Fruit fly (Drosophila melanogaster): ENCODE data around the gene lds.
A peak's percentile ranks its signal among the peaks of the same experiment; 100 is the strongest.

Gene lds

DNA sequence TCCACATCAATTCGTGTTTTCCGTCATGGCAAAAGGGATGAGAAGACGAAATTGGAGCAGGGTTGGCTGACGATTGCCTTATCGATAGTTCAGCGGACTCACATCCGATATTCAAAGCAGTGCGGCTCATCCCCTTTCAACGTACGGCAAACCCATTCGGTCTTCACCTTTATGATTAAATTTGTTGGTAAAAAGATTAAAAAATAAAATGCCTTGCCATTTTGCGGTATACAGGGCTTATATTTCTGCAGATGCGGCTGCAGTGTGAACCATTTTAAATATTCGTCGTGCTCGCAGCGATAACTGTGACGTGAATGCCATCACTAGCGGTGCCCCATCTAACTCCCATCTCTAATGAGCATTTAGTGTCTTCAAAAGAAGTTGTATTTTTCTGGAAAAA is 12.9 kb upstream of the lds start, which contains the start of the genes Taf7 and EMC1:
Taf7 (plus strand) TSS at position 23 of the 400 bp plus-strand sequence.
EMC1 (minus strand) TSS at position 53 of the 400 bp plus-strand sequence.
- TF ChIP-seq CG9948 (tag; optimal IDR thresholded peaks at IDR 0.05) (no peak), EcR (GFP tag; optimal IDR thresholded peaks at IDR 0.05) (peak; percentile 7)

DNA sequence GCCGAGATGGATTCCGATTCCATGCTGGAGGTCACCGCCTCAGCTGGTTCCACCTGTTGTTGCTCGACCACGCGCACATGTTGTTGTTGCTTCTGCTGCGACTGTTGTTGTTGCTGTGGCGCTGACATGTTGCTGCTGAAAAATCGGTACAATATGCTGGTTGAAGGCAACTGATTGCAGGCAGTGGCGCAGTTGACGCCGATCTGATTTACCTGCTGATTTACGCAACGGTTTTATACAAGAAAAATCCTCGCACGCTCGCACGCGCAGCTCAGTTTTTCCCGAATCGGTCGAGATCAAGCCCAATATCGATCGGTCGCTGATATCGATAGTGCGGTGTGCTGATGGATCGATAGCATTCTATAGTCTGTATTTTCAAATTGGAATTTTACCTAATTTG is 8.7 kb upstream of the lds start, which contains the start of gene Prat:
Prat (minus strand) TSS at position 298 of the 400 bp plus-strand sequence.
- TF ChIP-seq EcR (GFP tag; optimal IDR thresholded peaks at IDR 0.05) (peak; percentile 35), CG4496 (GFP tag; IDR thresholded peaks at IDR 0.05) (peak; percentile 37; the same call in 1 of the 3 replicates), CG8301 (tag; optimal IDR thresholded peaks at IDR 0.05) (no peak)

DNA sequence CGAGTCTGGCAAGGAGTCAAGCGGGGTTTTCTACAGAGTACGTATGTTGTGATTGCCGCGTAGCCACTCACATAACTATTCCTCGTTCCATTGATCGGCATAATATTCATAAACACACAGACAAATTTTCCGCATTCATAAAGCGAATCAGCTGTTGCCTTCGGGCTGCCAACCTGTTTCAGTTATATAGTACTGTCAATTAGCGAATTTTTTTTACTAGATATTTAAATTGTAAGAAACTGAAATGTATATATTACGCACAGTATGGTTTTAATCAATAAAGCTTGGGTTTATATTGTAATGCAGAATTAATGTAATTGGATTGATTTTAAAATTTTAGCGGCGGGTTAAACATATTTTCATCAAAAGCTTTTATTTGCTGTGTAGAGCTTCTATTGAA is 7.1 kb upstream of the lds start, which contains the start of gene Rfk:
Rfk (minus strand) TSS at position 152 of the 400 bp plus-strand sequence.
- TF ChIP-seq CG9948 (tag; optimal IDR thresholded peaks at IDR 0.05) (no peak), EcR (GFP tag; optimal IDR thresholded peaks at IDR 0.05) (no peak), Pif1B (GFP tag; optimal IDR thresholded peaks at IDR 0.05) (no peak)

DNA sequence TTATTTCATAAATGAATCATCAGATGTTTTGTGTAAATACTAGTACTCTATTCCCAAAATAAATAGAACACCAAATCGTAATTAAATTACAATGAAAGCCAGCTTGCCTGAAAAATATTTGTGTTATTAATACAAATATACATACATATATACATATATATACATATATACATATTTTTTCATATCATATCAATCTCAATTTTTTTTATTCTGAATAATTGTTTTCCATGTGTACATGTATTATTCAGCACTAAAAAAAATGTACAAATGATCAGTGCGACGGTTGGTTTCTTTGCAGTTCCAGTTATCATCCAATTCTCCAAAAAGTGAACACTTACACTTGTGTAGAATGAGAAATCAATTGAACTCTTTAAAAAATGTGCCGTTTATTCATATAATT is 6.7 kb upstream of the lds start, which contains the start of gene kipf:
kipf (plus strand) TSS at position 301 of the 400 bp plus-strand sequence.
- no peak for TF ChIP-seq Pif1A (GFP tag; optimal IDR thresholded peaks at IDR 0.05)
- TF ChIP-seq CG13204 (GFP tag; optimal IDR thresholded peaks at IDR 0.05): no peak
- no peak for TF ChIP-seq CG14655 (GFP tag; optimal IDR thresholded peaks at IDR 0.05)
- TF ChIP-seq CG10348 (GFP tag; IDR thresholded peaks at IDR 0.05): no peak
- TF ChIP-seq CG4496 (GFP tag; IDR thresholded peaks at IDR 0.05): no peak
- no peak for TF ChIP-seq Pif1B (GFP tag; optimal IDR thresholded peaks at IDR 0.05)
- no peak for TF ChIP-seq CG12605 (GFP tag; IDR thresholded peaks at IDR 0.05)
- TF ChIP-seq CG8159 (tag; optimal IDR thresholded peaks at IDR 0.05): no peak
- no peak for TF ChIP-seq rn (GFP tag; IDR thresholded peaks at IDR 0.05)
- no peak for TF ChIP-seq CG9948 (tag; optimal IDR thresholded peaks at IDR 0.05)
- no peak for TF ChIP-seq CG34367 (tag; optimal IDR thresholded peaks at IDR 0.05)
- TF ChIP-seq D1 (tag; optimal IDR thresholded peaks at IDR 0.05): no peak
- no peak for TF ChIP-seq CG15710 (tag; optimal IDR thresholded peaks at IDR 0.05)

DNA sequence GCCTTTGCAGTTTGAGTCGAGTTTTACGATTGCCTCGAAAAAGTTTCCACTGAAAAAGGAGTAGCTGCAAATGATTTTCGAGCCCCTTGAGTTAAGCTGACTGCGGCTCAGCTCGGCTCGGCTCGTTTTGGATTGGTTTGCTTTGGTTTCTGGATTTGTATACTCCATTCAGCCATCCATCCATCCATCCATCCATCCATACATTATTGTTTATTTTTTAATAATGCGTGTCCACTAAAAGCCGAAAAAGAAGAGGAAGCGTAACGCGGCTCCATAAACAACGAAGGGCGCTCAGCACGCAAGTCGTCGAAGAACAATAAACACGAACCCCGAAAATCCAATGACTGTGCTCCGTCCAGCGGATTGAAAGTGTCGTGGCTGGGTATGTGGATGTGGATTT is 6.1 kb downstream of the lds start:
- TF ChIP-seq CG8159 (tag; optimal IDR thresholded peaks at IDR 0.05) (no peak), EcR (GFP tag; optimal IDR thresholded peaks at IDR 0.05) (no peak), rn (GFP tag; IDR thresholded peaks at IDR 0.05) (no peak), Ets98B (GFP tag; IDR thresholded peaks at IDR 0.05) (no peak), CG13204 (GFP tag; optimal IDR thresholded peaks at IDR 0.05) (no peak), Pif1B (GFP tag; optimal IDR thresholded peaks at IDR 0.05) (no peak), D1 (tag; optimal IDR thresholded peaks at IDR 0.05) (no peak), CG32121 (GFP tag; IDR thresholded peaks at IDR 0.05) (no peak), fd96Ca (GFP tag; IDR thresholded peaks at IDR 0.05) (no peak), CG10348 (GFP tag; IDR thresholded peaks at IDR 0.05) (no peak), Snoo (tag; optimal IDR thresholded peaks at IDR 0.05) (no peak), Pif1A (GFP tag; optimal IDR thresholded peaks at IDR 0.05) (no peak), CG34367 (tag; optimal IDR thresholded peaks at IDR 0.05) (no peak), CG15710 (tag; optimal IDR thresholded peaks at IDR 0.05) (no peak), CG4496 (GFP tag; IDR thresholded peaks at IDR 0.05) (no peak), gl (tag; optimal IDR thresholded peaks at IDR 0.05) (no peak), CG12605 (GFP tag; IDR thresholded peaks at IDR 0.05) (no peak), CG9948 (tag; optimal IDR thresholded peaks at IDR 0.05) (no peak), CG8301 (tag; optimal IDR thresholded peaks at IDR 0.05) (no peak)

DNA sequence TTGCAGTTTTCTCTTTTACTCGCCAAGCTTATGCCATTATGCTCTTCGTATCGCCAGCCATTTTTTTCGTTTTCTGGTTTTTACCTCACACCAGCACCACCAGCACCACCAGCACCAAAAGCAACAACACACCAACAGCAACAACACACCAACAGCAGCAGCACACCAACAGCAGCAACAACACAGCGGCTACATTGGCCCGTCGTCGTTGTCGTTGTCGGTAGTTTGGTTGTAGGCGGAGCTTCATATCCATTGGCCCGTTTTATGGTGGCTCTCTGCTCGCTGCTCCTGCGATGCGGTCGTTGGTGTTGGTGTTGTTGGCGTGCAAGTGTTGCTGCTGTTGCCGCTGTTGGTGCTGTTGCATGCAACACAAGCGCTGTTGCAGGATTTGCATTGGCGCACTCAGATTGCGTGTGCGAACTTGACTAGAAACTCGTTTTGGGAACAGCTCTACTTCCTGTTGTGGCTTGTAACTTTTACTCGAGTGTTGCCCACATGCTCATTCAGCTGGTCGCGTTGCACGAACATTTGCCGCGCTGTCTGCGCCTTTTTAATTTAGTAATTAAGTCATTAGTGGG is 16.6 kb downstream of the lds start:
- TF ChIP-seq CG15710 (tag; optimal IDR thresholded peaks at IDR 0.05) (no peak), CG13204 (GFP tag; optimal IDR thresholded peaks at IDR 0.05) (peak; percentile 30), CG32121 (GFP tag; IDR thresholded peaks at IDR 0.05) (no peak)

DNA sequence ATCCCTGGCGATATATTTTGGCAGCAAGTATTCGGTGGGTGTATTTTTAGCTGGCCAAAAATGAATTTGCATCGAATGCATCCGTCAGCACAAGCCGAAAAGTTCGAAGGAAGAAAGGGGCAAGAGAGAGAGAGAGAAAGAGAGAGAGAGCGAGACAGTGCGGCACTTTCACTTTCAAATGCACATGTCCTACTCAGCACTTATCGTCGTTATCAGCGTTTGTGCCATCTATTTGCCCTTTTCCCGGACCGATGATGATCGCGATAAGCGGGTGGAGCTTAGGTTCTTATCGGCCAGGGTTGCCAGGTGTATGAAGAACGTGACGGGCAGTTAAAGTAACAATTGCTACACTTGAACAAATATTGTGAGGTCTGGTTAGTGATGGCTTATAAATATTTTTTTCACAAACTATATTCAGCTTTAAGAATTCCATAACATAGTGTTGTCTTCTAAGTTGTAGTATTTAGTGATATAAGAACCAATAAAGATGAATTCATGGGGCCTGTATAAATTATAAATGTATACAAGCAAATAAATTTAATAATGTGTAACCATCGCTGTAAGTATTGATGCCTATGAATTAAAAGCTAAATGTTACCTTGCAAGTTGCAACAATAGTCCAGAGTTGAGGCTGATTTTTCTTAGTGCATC is 24.6 kb downstream of the lds start:
- no peak for TF ChIP-seq gl (tag; optimal IDR thresholded peaks at IDR 0.05)
- TF ChIP-seq CG10348 (GFP tag; IDR thresholded peaks at IDR 0.05): no peak
- no peak for TF ChIP-seq CG34367 (tag; optimal IDR thresholded peaks at IDR 0.05)
- no peak for TF ChIP-seq CG8159 (tag; optimal IDR thresholded peaks at IDR 0.05)
- TF ChIP-seq CG4496 (GFP tag; IDR thresholded peaks at IDR 0.05): no peak
- peak; percentile 26; the same call in 1 of the 2 replicates for TF ChIP-seq CG32121 (GFP tag; IDR thresholded peaks at IDR 0.05)
- no peak for TF ChIP-seq Ets98B (GFP tag; IDR thresholded peaks at IDR 0.05)
- peak; percentile 39 for TF ChIP-seq CG14655 (GFP tag; optimal IDR thresholded peaks at IDR 0.05)
- TF ChIP-seq fd96Ca (GFP tag; IDR thresholded peaks at IDR 0.05): no peak
- TF ChIP-seq CG8301 (tag; optimal IDR thresholded peaks at IDR 0.05): peak; percentile 5
- TF ChIP-seq CG12605 (GFP tag; IDR thresholded peaks at IDR 0.05): no peak
- TF ChIP-seq Pif1B (GFP tag; optimal IDR thresholded peaks at IDR 0.05): no peak
- no peak for TF ChIP-seq CG13204 (GFP tag; optimal IDR thresholded peaks at IDR 0.05)
- peak; percentile 1 for TF ChIP-seq CG15710 (tag; optimal IDR thresholded peaks at IDR 0.05)
- no peak for TF ChIP-seq rn (GFP tag; IDR thresholded peaks at IDR 0.05)
